Worm (Caenorhabditis elegans) whole organism, L1 larva: Measurements from ENCODE around the gene C01G10.18.

Experiments
- C16A3.4 ChIP-seq: fragments of 150-350 bp; optimal IDR thresholded peaks from 2 replicates; lab custom pipeline; 2014; ENCODE audit warnings: missing biosample characterization, missing genetic modification characterization
- Y116A8C.19 ChIP-seq: sonication (generic microtip); optimal IDR thresholded peaks from 2 replicates; lab custom pipeline; 2016; ENCODE audit warnings: missing compliant biosample characterization, missing genetic modification characterization, borderline replicate concordance
- ama-1 ChIP-seq: fragments of 150-350 bp; optimal IDR thresholded peaks from 2 replicates; lab custom pipeline; 2014
- blmp-1 ChIP-seq: fragments of 150-350 bp; optimal IDR thresholded peaks from 2 replicates; lab custom pipeline; 2014; ENCODE audit warnings: missing biosample characterization, missing genetic modification characterization
- ceh-8 ChIP-seq: fragments of 200-800 bp; sonication (Bioruptor generic); optimal IDR thresholded peaks from 2 replicates; lab custom pipeline; 2018; ENCODE audit warnings: mild to moderate bottlenecking, missing genetic modification characterization, moderate library complexity, missing compliant biosample characterization
- ceh-82 ChIP-seq, 3 experiments: fragments of 150-350 bp in 1 of 3; sonication (generic microtip) in 2 of 3; optimal IDR thresholded peaks; 2 replicates each; lab custom pipeline; 2014 to 2017; ENCODE audit warnings: missing biosample characterization in 3 of 3, missing genetic modification characterization in 3 of 3
- ceh-90 ChIP-seq: sonication (generic microtip); optimal IDR thresholded peaks from 2 replicates; lab custom pipeline; 2016; ENCODE audit warnings: missing genetic modification characterization, missing compliant biosample characterization
- dpl-1 ChIP-seq, 3 experiments: fragments of 150-350 bp in 2 of 3; sonication (generic microtip) in 1 of 3; optimal IDR thresholded peaks; 2 replicates each; lab custom pipeline; 2014 to 2017; ENCODE audit warnings: missing biosample characterization in 3 of 3, missing genetic modification characterization in 3 of 3, missing genetic modification reagents in 3 of 3
- dsc-1 ChIP-seq: sonication (generic microtip); optimal IDR thresholded peaks from 2 replicates; lab custom pipeline; 2016; ENCODE audit warnings: mild to moderate bottlenecking, missing genetic modification characterization, missing compliant biosample characterization
- efl-1 ChIP-seq, 4 experiments: fragments of 150-350 bp; optimal IDR thresholded peaks in 3 of 4; peaks in 1 of 4; 1 replicate in 1 of 4; 2 replicates in 3 of 4; lab custom pipeline; 2014; ENCODE audit warnings: missing biosample characterization in 2 of 4, missing genetic modification characterization in 2 of 4, missing genetic modification reagents in 2 of 4
- efl-3 ChIP-seq: fragments of 200-800 bp; sonication (Bioruptor generic); optimal IDR thresholded peaks from 2 replicates; lab custom pipeline; 2018; ENCODE audit warnings: mild to moderate bottlenecking, missing genetic modification characterization, missing compliant biosample characterization
- elt-3 ChIP-seq, 6 experiments: fragments of 150-350 bp in 1 of 6; sonication (generic microtip); optimal IDR thresholded peaks; 2 replicates each; lab custom pipeline; 2017 to 2018; ENCODE audit warnings: missing biosample characterization in 6 of 6, missing genetic modification characterization in 6 of 6, inconsistent platforms in 1 of 6
- fkh-10 ChIP-seq: sonication (generic microtip); optimal IDR thresholded peaks from 2 replicates; lab custom pipeline; 2017; ENCODE audit warnings: missing biosample characterization, missing genetic modification reagents, missing genetic modification characterization
- fkh-4 ChIP-seq: sonication (generic microtip); optimal IDR thresholded peaks from 2 replicates; lab custom pipeline; 2016; ENCODE audit warnings: missing compliant biosample characterization, missing genetic modification characterization, borderline replicate concordance
- fos-1 ChIP-seq: fragments of 150-350 bp; optimal IDR thresholded peaks from 2 replicates; lab custom pipeline; 2014; ENCODE audit warnings: missing biosample characterization, missing genetic modification characterization
- irx-1 ChIP-seq: sonication (generic microtip); optimal IDR thresholded peaks from 2 replicates; lab custom pipeline; 2016; ENCODE audit warnings: missing genetic modification characterization, missing compliant biosample characterization
- isw-1 ChIP-seq: fragments of 200-800 bp; sonication (Bioruptor generic); IDR thresholded peaks from 2 replicates; pipeline ENCODE4 v1.3.6; 2022; ENCODE audit warnings: missing genetic modification characterization, missing compliant biosample characterization
- jun-1 ChIP-seq: fragments of 150-350 bp; optimal IDR thresholded peaks from 2 replicates; lab custom pipeline; 2014; ENCODE audit warnings: missing biosample characterization, missing genetic modification reagents, missing genetic modification characterization
- lin-14 ChIP-seq: fragments of 200-800 bp; sonication (Bioruptor generic); optimal IDR thresholded peaks from 2 replicates; lab custom pipeline; 2018; ENCODE audit warnings: mild to moderate bottlenecking, missing genetic modification characterization, moderate library complexity, missing compliant biosample characterization
- lin-35 ChIP-seq, 2 experiments: fragments of 150-350 bp; optimal IDR thresholded peaks; 2 replicates each; lab custom pipeline; 2014; ENCODE audit warnings: missing biosample characterization in 2 of 2, missing genetic modification characterization in 2 of 2, missing genetic modification reagents in 2 of 2
- lin-39 ChIP-seq: fragments of 150-350 bp; optimal IDR thresholded peaks from 2 replicates; lab custom pipeline; 2014; ENCODE audit warnings: missing biosample characterization, missing genetic modification reagents, missing genetic modification characterization
- lir-3 ChIP-seq: sonication (generic microtip); optimal IDR thresholded peaks from 2 replicates; lab custom pipeline; 2016; ENCODE audit warnings: mild to moderate bottlenecking, missing genetic modification characterization, moderate library complexity, missing compliant biosample characterization; ENCODE audit not compliant: poor library complexity
- lsy-2 ChIP-seq, 2 experiments: fragments of 150-350 bp; optimal IDR thresholded peaks; 2 replicates each; lab custom pipeline; 2014; ENCODE audit warnings: missing biosample characterization in 2 of 2, missing genetic modification characterization in 2 of 2
- mep-1 ChIP-seq: fragments of 150-350 bp; optimal IDR thresholded peaks from 2 replicates; lab custom pipeline; 2014; ENCODE audit warnings: missing biosample characterization, missing genetic modification characterization
- nhr-19 ChIP-seq: fragments of 200-800 bp; sonication (Bioruptor generic); conservative IDR thresholded peaks from 2 replicates; pipeline ENCODE4 v1.3.6; 2022; ENCODE audit warnings: missing genetic modification characterization, missing compliant biosample characterization
- nhr-237 ChIP-seq: fragments of 150-350 bp; optimal IDR thresholded peaks from 2 replicates; lab custom pipeline; 2014; ENCODE audit warnings: missing biosample characterization, missing genetic modification characterization
- nhr-47 ChIP-seq: sonication (generic microtip); optimal IDR thresholded peaks from 2 replicates; lab custom pipeline; 2016; ENCODE audit warnings: mild to moderate bottlenecking, missing genetic modification characterization, moderate library complexity, missing compliant biosample characterization
- nhr-76 ChIP-seq: sonication (generic microtip); optimal IDR thresholded peaks from 2 replicates; lab custom pipeline; 2017; ENCODE audit warnings: missing biosample characterization, missing genetic modification characterization
- nhr-84 ChIP-seq: sonication (generic microtip); optimal IDR thresholded peaks from 2 replicates; lab custom pipeline; 2017; ENCODE audit warnings: missing biosample characterization, missing genetic modification characterization
- pag-3 ChIP-seq: sonication (generic microtip); optimal IDR thresholded peaks from 2 replicates; lab custom pipeline; 2017; ENCODE audit warnings: missing genetic modification characterization, mild to moderate bottlenecking, missing compliant biosample characterization, antibody characterized with exemption, borderline replicate concordance; ENCODE audit not compliant: insufficient read depth
- rnt-1 ChIP-seq: sonication (generic microtip); optimal IDR thresholded peaks from 2 replicates; lab custom pipeline; 2016; ENCODE audit warnings: mild to moderate bottlenecking, missing genetic modification characterization, moderate library complexity, missing compliant biosample characterization
- skn-1 ChIP-seq: fragments of 150-350 bp; optimal IDR thresholded peaks from 2 replicates; lab custom pipeline; 2014; ENCODE audit warnings: missing biosample characterization, missing genetic modification characterization
- sox-4 ChIP-seq: sonication (generic microtip); optimal IDR thresholded peaks from 2 replicates; lab custom pipeline; 2016; ENCODE audit warnings: missing genetic modification characterization, missing compliant biosample characterization
- tbx-2 ChIP-seq: sonication (generic microtip); optimal IDR thresholded peaks from 2 replicates; lab custom pipeline; 2016; ENCODE audit warnings: missing genetic modification characterization, missing compliant biosample characterization
- unc-98 ChIP-seq: fragments of 200-800 bp; sonication (Bioruptor generic); IDR thresholded peaks from 2 replicates; pipeline ENCODE4 v1.3.6; 2022; ENCODE audit warnings: missing genetic modification characterization, missing compliant biosample characterization
- vab-15 ChIP-seq: sonication (generic microtip); optimal IDR thresholded peaks from 2 replicates; lab custom pipeline; 2017; ENCODE audit warnings: missing genotype, mild to moderate bottlenecking, missing genetic modification characterization, missing compliant biosample characterization
- zip-4 ChIP-seq: fragments of 200-800 bp; sonication (Bioruptor generic); optimal IDR thresholded peaks from 2 replicates; lab custom pipeline; 2018; ENCODE audit warnings: mild to moderate bottlenecking, missing genetic modification characterization, moderate library complexity, missing compliant biosample characterization
- ztf-11 ChIP-seq, 2 experiments: sonication (generic microtip); optimal IDR thresholded peaks; 2 replicates each; lab custom pipeline; 2016 to 2017; ENCODE audit warnings: missing genetic modification characterization in 2 of 2, missing biosample characterization in 1 of 2, missing compliant biosample characterization in 1 of 2
- ztf-4 ChIP-seq: fragments of 150-350 bp; optimal IDR thresholded peaks from 2 replicates; lab custom pipeline; 2014; ENCODE audit warnings: missing biosample characterization, missing genetic modification characterization

The C01G10.18 gene

ce11 chrV:15082291-15082690 lies 6.2 kb downstream of the C01G10.18 start, which contains the start of the genes C01G10.10 and C01G10.9 (continued):
- TF ChIP-seq ztf-11 (tag; optimal IDR thresholded peaks at IDR 0.05; lab: Kevin White, UChicago) (peak in 1 of 2 experiments; percentile 95), sox-4 (tag; lab: Kevin White, UChicago) (peak; percentile 90), isw-1 (GFP tag; lab: Robert Waterston, UW) (peak; percentile 46; the same call in 1 of the 2 replicates), pag-3 (tag; lab: Kevin White, UChicago) (no peak), ceh-8 (GFP tag; lab: Kevin White, UChicago) (no peak), efl-3 (GFP tag; lab: Kevin White, UChicago) (peak; percentile 54), dpl-1 (GFP tag; optimal IDR thresholded peaks at IDR 0.05; lab: Kevin White, UChicago) (peak; percentile 45 to 67 (median 56)), fos-1 (tag; lab: Kevin White, UChicago) (no peak), dsc-1 (tag; lab: Kevin White, UChicago) (peak; percentile 90), elt-3 (tag; optimal IDR thresholded peaks at IDR 0.05; lab: Kevin White, UChicago) (peak in 1 of 6 experiments; percentile 60), tbx-2 (tag; lab: Kevin White, UChicago) (peak; percentile 87), mep-1 (tag; lab: Kevin White, UChicago) (peak; percentile 79), lin-39 (tag; lab: Kevin White, UChicago) (no peak), skn-1 (tag; lab: Kevin White, UChicago) (peak; percentile 38), nhr-237 (tag; lab: Kevin White, UChicago) (no peak), zip-4 (GFP tag; lab: Kevin White, UChicago) (peak; percentile 20), fkh-4 (tag; lab: Kevin White, UChicago) (peak; percentile 94), nhr-19 (GFP tag; lab: Robert Waterston, UW) (peak; percentile 73), nhr-84 (tag; lab: Kevin White, UChicago) (no peak), rnt-1 (tag; lab: Kevin White, UChicago) (peak; percentile 97), C16A3.4 (tag; lab: Kevin White, UChicago) (peak; percentile 27), lir-3 (tag; lab: Kevin White, UChicago) (peak; percentile 96), irx-1 (tag; lab: Kevin White, UChicago) (peak; percentile 93), ztf-4 (tag; lab: Kevin White, UChicago) (no peak), unc-98 (GFP tag; lab: Robert Waterston, UW) (peak; percentile 58; the same call in 1 of the 2 replicates), jun-1 (tag; lab: Kevin White, UChicago) (peak; percentile 29), Y116A8C.19 (tag; lab: Kevin White, UChicago) (peak; percentile 70), lin-14 (GFP tag; lab: Kevin White, UChicago) (peak; percentile 69), ama-1 (no peak), lin-35 (GFP tag; optimal IDR thresholded peaks at IDR 0.05; lab: Kevin White, UChicago) (peak; percentile 21 to 46)
- TF ChIP-seq, all 84 proteins: peak for 45

- peak; percentile 66 for TF ChIP-seq blmp-1 (tag; lab: Kevin White, UChicago)
- TF ChIP-seq dsc-1 (tag; lab: Kevin White, UChicago) = peak; percentile 64
- no peak for TF ChIP-seq mep-1 (tag; lab: Kevin White, UChicago)
- no peak for TF ChIP-seq nhr-76
- TF ChIP-seq, all 84 proteins: peak for 2
These were observed 10.0 kb downstream of the C01G10.18 start for ce11 chrV:15078560-15078959.

- TF ChIP-seq vab-15 (no peak), lin-14 (GFP tag; lab: Kevin White, UChicago) (peak; percentile 68), isw-1 (GFP tag; lab: Robert Waterston, UW) (no peak), lin-35 (GFP tag; optimal IDR thresholded peaks at IDR 0.05; lab: Kevin White, UChicago) (peak in 1 of 2 experiments; percentile 11), rnt-1 (tag; lab: Kevin White, UChicago) (peak; percentile 23), dpl-1 (GFP tag; optimal IDR thresholded peaks at IDR 0.05; lab: Kevin White, UChicago) (peak in 1 of 3 experiments; percentile 7), nhr-47 (tag; lab: Kevin White, UChicago) (peak; percentile 11), lsy-2 (tag; optimal IDR thresholded peaks at IDR 0.05; lab: Kevin White, UChicago) (peak in 1 of 2 experiments; percentile 36), fkh-10 (peak; percentile 23), ceh-82 (tag; optimal IDR thresholded peaks at IDR 0.05; lab: Kevin White, UChicago) (peak in 2 of 3 experiments; percentile 16 to 48), ama-1 (no peak), ceh-90 (no peak), efl-1 (optimal IDR thresholded peaks at IDR 0.05; lab: Kevin White, UChicago) (peak; percentile 12 to 24), efl-1 (GFP tag; optimal IDR thresholded peaks at IDR 0.05 in 1 of 2; lab: Kevin White, UChicago) (peak in 1 of 2 experiments; percentile 11), mep-1 (tag; lab: Kevin White, UChicago) (peak; percentile 17)
These were observed 13.6 kb downstream of the C01G10.18 start for ce11 chrV:15074907-15075306.
